Worm (Caenorhabditis elegans) whole organism, midembryonic: Measurements from ENCODE around the gene C15F1.5.
"Not testable (repeated sequence)": the region's sequence is repeated elsewhere in the genome, so short reads cannot be mapped to it uniquely, and the experiment has no call there.

ENCODE experiments used
- T22C8.4 ChIP-seq: fragments of 200-800 bp; sonication (Bioruptor generic); IDR thresholded peaks from 2 replicates; pipeline ENCODE4 v1.3.6; 2022; ENCODE audit warnings: missing genetic modification characterization, missing compliant biosample characterization
- cog-1 ChIP-seq: sonication (generic microtip); optimal IDR thresholded peaks from 2 replicates; lab custom pipeline; 2016; ENCODE audit warnings: missing genetic modification characterization, missing compliant biosample characterization
- flt-1 ChIP-seq: fragments of 200-800 bp; sonication (Bioruptor generic); IDR thresholded peaks from 2 replicates; pipeline ENCODE4 v1.3.6; 2022; ENCODE audit warnings: missing genetic modification characterization, missing compliant biosample characterization
- med-1 ChIP-seq: sonication (generic microtip); optimal IDR thresholded peaks from 2 replicates; lab custom pipeline; 2017; ENCODE audit warnings: missing genetic modification characterization, mild to moderate bottlenecking, missing compliant biosample characterization, antibody characterized with exemption, missing genetic modification reagents; ENCODE audit not compliant: insufficient read depth
- ref-1 ChIP-seq: fragments of 200-800 bp; sonication (Bioruptor generic); conservative IDR thresholded peaks from 2 replicates; pipeline ENCODE4 v1.3.6; 2022; ENCODE audit warnings: missing genetic modification reagents, missing genetic modification characterization, missing compliant biosample characterization
- ztf-23 ChIP-seq: fragments of 200-800 bp; sonication (Bioruptor generic); IDR thresholded peaks from 2 replicates; pipeline ENCODE4 v1.3.6; 2022; ENCODE audit warnings: missing genetic modification reagents, missing genetic modification characterization, missing compliant biosample characterization
- ztf-29 ChIP-seq: fragments of 200-800 bp; sonication (Bioruptor generic); IDR thresholded peaks from 2 replicates; pipeline ENCODE4 v1.3.6; 2022; ENCODE audit warnings: missing genetic modification reagents, missing genetic modification characterization, missing compliant biosample characterization

DNA sequence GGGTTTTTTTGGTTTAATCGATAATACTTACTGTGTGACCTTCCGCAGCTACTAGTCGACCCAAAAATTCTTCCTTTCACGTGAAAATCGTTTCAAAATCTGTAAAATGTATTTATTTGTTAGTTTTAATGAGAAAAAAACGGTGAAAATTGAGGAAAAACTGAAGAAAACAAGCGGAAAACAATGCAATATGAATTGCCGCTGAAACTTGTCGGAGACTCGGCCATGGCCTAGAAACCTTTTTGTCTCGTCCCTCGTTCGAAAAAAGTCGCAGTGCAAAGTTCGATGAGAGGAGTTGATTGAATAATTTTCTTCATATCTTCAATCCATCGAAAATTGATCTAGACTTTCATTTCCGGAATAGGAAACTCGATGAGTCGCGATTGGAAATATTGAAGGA lies 7.3 kb upstream of the C15F1.5 start, which contains the start of gene C15F1.8:
- not testable (repeated sequence) for TF ChIP-seq cog-1; ztf-23 (GFP tag; lab: Robert Waterston, UW); flt-1 (GFP tag; lab: Robert Waterston, UW); T22C8.4 (GFP tag; lab: Robert Waterston, UW); ztf-29 (GFP tag; lab: Robert Waterston, UW); ref-1 (GFP tag; lab: Robert Waterston, UW); med-1 (GFP tag; lab: Kevin White, UChicago)
